Fruit fly (Drosophila melanogaster) whole organism, embryonic: Measurements from ENCODE around the gene mxt.

Experiments used
- ATbp ChIP-seq: fragments of 200-800 bp; sonication (Bioruptor generic); optimal IDR thresholded peaks from 2 replicates; lab custom pipeline; 2017; ENCODE audit warnings: missing biosample characterization, mild to moderate bottlenecking, missing genetic modification characterization, missing genetic modification reagents
- Asciz ChIP-seq: fragments of 200-800 bp; sonication (Bioruptor generic); optimal IDR thresholded peaks from 2 replicates; lab custom pipeline; 2017; ENCODE audit warnings: missing biosample characterization, mild to moderate bottlenecking, missing genetic modification characterization, missing genetic modification reagents
- Atf3 ChIP-seq: fragments of 200-800 bp; sonication (Bioruptor generic); optimal IDR thresholded peaks from 3 replicates; lab custom pipeline; 2016; ENCODE audit warnings: missing biosample characterization, missing genetic modification characterization
- CG10565 ChIP-seq: fragments of 200-800 bp; sonication (Bioruptor generic); optimal IDR thresholded peaks from 3 replicates; lab custom pipeline; 2016; ENCODE audit warnings: missing biosample characterization, mild to moderate bottlenecking, missing genetic modification characterization
- CG10979 ChIP-seq: fragments of 200-800 bp; sonication (Bioruptor generic); optimal IDR thresholded peaks from 2 replicates; lab custom pipeline; 2018; ENCODE audit warnings: missing biosample characterization, mild to moderate bottlenecking, missing genetic modification characterization, moderate library complexity
- CG12155 ChIP-seq: fragments of 200-800 bp; sonication (Bioruptor generic); optimal IDR thresholded peaks from 3 replicates; lab custom pipeline; 2016; ENCODE audit warnings: missing biosample characterization, missing genetic modification characterization
- CG15011 ChIP-seq: fragments of 200-800 bp; sonication (Bioruptor generic); optimal IDR thresholded peaks from 3 replicates; lab custom pipeline; 2018; ENCODE audit warnings: missing biosample characterization, mild to moderate bottlenecking, missing genetic modification characterization
- CG15696 ChIP-seq: fragments of 200-800 bp; sonication (Bioruptor generic); optimal IDR thresholded peaks from 2 replicates; lab custom pipeline; 2019; ENCODE audit warnings: missing biosample characterization, mild to moderate bottlenecking, missing genetic modification characterization, moderate library complexity
- CG16779 ChIP-seq: fragments of 200-800 bp; sonication (Bioruptor generic); IDR thresholded peaks from 2 replicates; pipeline ENCODE4 v1.3.6; 2022; ENCODE audit warnings: missing biosample characterization, missing genetic modification characterization
- CG17359 ChIP-seq: fragments of 200-800 bp; sonication (Bioruptor generic); optimal IDR thresholded peaks from 3 replicates; lab custom pipeline; 2018; ENCODE audit warnings: missing biosample characterization, mild to moderate bottlenecking, missing genetic modification characterization, moderate library complexity
- CG2889 ChIP-seq: fragments of 200-800 bp; sonication (Bioruptor generic); IDR thresholded peaks from 3 replicates; pipeline ENCODE4 v1.3.6; 2022; ENCODE audit warnings: missing biosample characterization, missing genetic modification characterization
- CG30431 ChIP-seq: fragments of 200-800 bp; sonication (Bioruptor generic); optimal IDR thresholded peaks from 2 replicates; lab custom pipeline; 2017; ENCODE audit warnings: missing biosample characterization, missing genetic modification characterization
- CG32772 ChIP-seq: fragments of 200-800 bp; sonication (Bioruptor generic); IDR thresholded peaks from 2 replicates; pipeline ENCODE4 v1.3.6; 2022; ENCODE audit warnings: missing biosample characterization, missing genetic modification characterization
- CG33557 ChIP-seq: fragments of 200-800 bp; sonication (Bioruptor generic); optimal IDR thresholded peaks from 2 replicates; lab custom pipeline; 2019; ENCODE audit warnings: missing biosample characterization, mild to moderate bottlenecking, missing genetic modification characterization, moderate library complexity
- CG3995 ChIP-seq: fragments of 200-800 bp; sonication (Bioruptor generic); optimal IDR thresholded peaks from 3 replicates; lab custom pipeline; 2016; ENCODE audit warnings: missing biosample characterization, missing genetic modification characterization
- CG4282 ChIP-seq: fragments of 200-800 bp; sonication (Bioruptor generic); optimal IDR thresholded peaks from 2 replicates; lab custom pipeline; 2016; ENCODE audit warnings: missing biosample characterization, missing genetic modification characterization
- CG4328 ChIP-seq: fragments of 200-800 bp; sonication (Bioruptor generic); optimal IDR thresholded peaks from 3 replicates; lab custom pipeline; 2017; ENCODE audit warnings: missing biosample characterization, missing genetic modification reagents, missing genetic modification characterization
- CG43689 ChIP-seq: fragments of 200-800 bp; sonication (Bioruptor generic); IDR thresholded peaks from 2 replicates; pipeline ENCODE4 v1.3.6; 2022; ENCODE audit warnings: missing biosample characterization, missing genetic modification characterization
- CG6254 ChIP-seq: fragments of 200-800 bp; sonication (Bioruptor generic); optimal IDR thresholded peaks from 3 replicates; lab custom pipeline; 2017; ENCODE audit warnings: mild to moderate bottlenecking, missing biosample characterization, missing genetic modification reagents, missing genetic modification characterization
- CG6272 ChIP-seq: fragments of 200-800 bp; sonication (Bioruptor generic); IDR thresholded peaks from 2 replicates; pipeline ENCODE4 v1.3.6; 2022; ENCODE audit warnings: missing biosample characterization, missing genetic modification characterization
- Deaf1 ChIP-seq: fragments of 200-800 bp; optimal IDR thresholded peaks from 3 replicates; lab custom pipeline; 2019; ENCODE audit warnings: missing biosample characterization, mild to moderate bottlenecking, missing genetic modification characterization, moderate library complexity
- E2f1 ChIP-seq: fragments of 200-800 bp; sonication (Bioruptor generic); IDR thresholded peaks from 2 replicates; pipeline ENCODE4 v1.3.6; 2022; ENCODE audit warnings: missing biosample characterization, missing genetic modification characterization
- Ets97D ChIP-seq: fragments of 200-800 bp; sonication (Bioruptor generic); optimal IDR thresholded peaks from 3 replicates; lab custom pipeline; 2016; ENCODE audit warnings: missing biosample characterization, missing genetic modification characterization
- Fer2 ChIP-seq: fragments of 200-800 bp; sonication (Bioruptor generic); optimal IDR thresholded peaks from 2 replicates; lab custom pipeline; 2018; ENCODE audit warnings: missing biosample characterization, mild to moderate bottlenecking, missing genetic modification characterization, moderate library complexity
- Meics ChIP-seq: fragments of 200-800 bp; sonication (Bioruptor generic); optimal IDR thresholded peaks from 2 replicates; lab custom pipeline; 2017; ENCODE audit warnings: missing biosample characterization, mild to moderate bottlenecking, missing genetic modification characterization
- NK7.1 ChIP-seq: fragments of 200-800 bp; sonication (Bioruptor generic); optimal IDR thresholded peaks from 3 replicates; lab custom pipeline; 2016; ENCODE audit warnings: missing biosample characterization, missing genetic modification characterization
- Pdp1 ChIP-seq, 2 experiments: fragments of 200-800 bp; sonication (Bioruptor generic); optimal IDR thresholded peaks; 3 replicates each; lab custom pipeline; 2016; ENCODE audit warnings: missing biosample characterization in 2 of 2, missing genetic modification characterization in 2 of 2, mild to moderate bottlenecking in 1 of 2, moderate library complexity in 1 of 2
- Scr ChIP-seq: fragments of 200-800 bp; sonication (Bioruptor generic); IDR thresholded peaks from 2 replicates; pipeline ENCODE4 v1.3.6; 2022; ENCODE audit warnings: missing biosample characterization, missing genetic modification characterization; ENCODE audit not compliant: partially characterized antibody
- Side ChIP-seq: fragments of 200-800 bp; sonication (Bioruptor generic); optimal IDR thresholded peaks from 2 replicates; lab custom pipeline; 2016; ENCODE audit warnings: missing biosample characterization, missing genetic modification characterization
- Sry-β ChIP-seq: fragments of 200-800 bp; sonication (Bioruptor generic); optimal IDR thresholded peaks from 2 replicates; lab custom pipeline; 2018; ENCODE audit warnings: missing biosample characterization, mild to moderate bottlenecking, missing genetic modification characterization, moderate library complexity
- ato ChIP-seq: fragments of 200-800 bp; sonication (Bioruptor generic); IDR thresholded peaks from 2 replicates; pipeline ENCODE4 v1.3.6; 2022; ENCODE audit warnings: missing biosample characterization, missing genetic modification characterization; ENCODE audit not compliant: partially characterized antibody
- cas ChIP-seq: fragments of 200-800 bp; sonication (Bioruptor generic); IDR thresholded peaks from 2 replicates; pipeline ENCODE4 v1.3.6; 2022; ENCODE audit warnings: missing biosample characterization, missing genetic modification characterization
- chn ChIP-seq: fragments of 200-800 bp; sonication (Bioruptor generic); optimal IDR thresholded peaks from 2 replicates; lab custom pipeline; 2016; ENCODE audit warnings: missing biosample characterization, missing genetic modification characterization
- esg ChIP-seq: fragments of 200-800 bp; sonication (Bioruptor generic); conservative IDR thresholded peaks from 2 replicates; pipeline ENCODE4 v1.3.6; 2022; ENCODE audit warnings: missing biosample characterization, missing genetic modification characterization
- eve ChIP-seq, 2 experiments: fragments of >200 bp; optimal IDR thresholded peaks; 2 replicates each; lab custom pipeline; 2017; ENCODE audit warnings: missing biosample characterization in 2 of 2, missing genetic modification characterization in 2 of 2
- fru ChIP-seq: fragments of >200 bp; optimal IDR thresholded peaks from 2 replicates; lab custom pipeline; 2017
- fu2 ChIP-seq: fragments of 200-800 bp; sonication (Bioruptor generic); optimal IDR thresholded peaks from 2 replicates; lab custom pipeline; 2016; ENCODE audit warnings: missing biosample characterization, missing genetic modification characterization
- grau ChIP-seq: fragments of 200-800 bp; optimal IDR thresholded peaks from 3 replicates; lab custom pipeline; 2019; ENCODE audit warnings: missing biosample characterization, mild to moderate bottlenecking, missing genetic modification characterization, moderate library complexity
- lab ChIP-seq: fragments of 200-800 bp; sonication (Bioruptor generic); optimal IDR thresholded peaks from 3 replicates; lab custom pipeline; 2017; ENCODE audit warnings: missing biosample characterization, missing genetic modification characterization, mild to moderate bottlenecking, moderate library complexity, missing genetic modification reagents
- lmd ChIP-seq: fragments of 200-800 bp; sonication (Bioruptor generic); IDR thresholded peaks from 2 replicates; pipeline ENCODE4 v1.3.6; 2022; ENCODE audit warnings: missing biosample characterization, missing genetic modification characterization
- mld ChIP-seq: fragments of 200-800 bp; sonication (Bioruptor generic); IDR thresholded peaks from 3 replicates; pipeline ENCODE4 v1.3.6; 2022; ENCODE audit warnings: missing biosample characterization, missing genetic modification characterization; ENCODE audit not compliant: partially characterized antibody
- pan ChIP-seq, 4 experiments: fragments of >200 bp in 3 of 4; fragments of 200-800 bp in 1 of 4; sonication (Bioruptor generic) in 1 of 4; optimal IDR thresholded peaks in 3 of 4; IDR thresholded peaks in 1 of 4; 2 replicates each; pipeline versions ENCODE4 v1.3.6 to Lab custom; 2017 to 2022; ENCODE audit warnings: missing biosample characterization in 2 of 4, missing genetic modification characterization in 2 of 4, mixed read lengths in 1 of 4
- pho ChIP-seq: fragments of 200-800 bp; sonication (Bioruptor generic); optimal IDR thresholded peaks from 2 replicates; lab custom pipeline; 2016; ENCODE audit warnings: missing biosample characterization, missing genetic modification characterization
- pnt ChIP-seq: fragments of 200-800 bp; sonication (Bioruptor generic); optimal IDR thresholded peaks from 3 replicates; lab custom pipeline; 2016; ENCODE audit warnings: missing biosample characterization, missing genetic modification characterization
- row ChIP-seq: fragments of 200-800 bp; sonication (Bioruptor generic); IDR thresholded peaks from 3 replicates; pipeline ENCODE4 v1.3.6; 2022; ENCODE audit warnings: missing biosample characterization, missing genetic modification characterization
- sens ChIP-seq: fragments of 200-800 bp; sonication (Bioruptor generic); peaks from one replicate; lab custom pipeline; 2016; ENCODE audit warnings: missing biosample characterization, missing genetic modification characterization
- shn ChIP-seq: fragments of 200-800 bp; sonication (Bioruptor generic); optimal IDR thresholded peaks from 3 replicates; lab custom pipeline; 2016; ENCODE audit warnings: missing biosample characterization, missing genetic modification characterization
- zf30C ChIP-seq: fragments of 200-800 bp; sonication (Bioruptor generic); optimal IDR thresholded peaks from 3 replicates; lab custom pipeline; 2018; ENCODE audit warnings: missing biosample characterization, mild to moderate bottlenecking, missing genetic modification characterization
- zfh2 ChIP-seq: fragments of 200-800 bp; sonication (Bioruptor generic); optimal IDR thresholded peaks from 2 replicates; lab custom pipeline; 2016; ENCODE audit warnings: missing biosample characterization, missing genetic modification characterization

mxt gene

DNA sequence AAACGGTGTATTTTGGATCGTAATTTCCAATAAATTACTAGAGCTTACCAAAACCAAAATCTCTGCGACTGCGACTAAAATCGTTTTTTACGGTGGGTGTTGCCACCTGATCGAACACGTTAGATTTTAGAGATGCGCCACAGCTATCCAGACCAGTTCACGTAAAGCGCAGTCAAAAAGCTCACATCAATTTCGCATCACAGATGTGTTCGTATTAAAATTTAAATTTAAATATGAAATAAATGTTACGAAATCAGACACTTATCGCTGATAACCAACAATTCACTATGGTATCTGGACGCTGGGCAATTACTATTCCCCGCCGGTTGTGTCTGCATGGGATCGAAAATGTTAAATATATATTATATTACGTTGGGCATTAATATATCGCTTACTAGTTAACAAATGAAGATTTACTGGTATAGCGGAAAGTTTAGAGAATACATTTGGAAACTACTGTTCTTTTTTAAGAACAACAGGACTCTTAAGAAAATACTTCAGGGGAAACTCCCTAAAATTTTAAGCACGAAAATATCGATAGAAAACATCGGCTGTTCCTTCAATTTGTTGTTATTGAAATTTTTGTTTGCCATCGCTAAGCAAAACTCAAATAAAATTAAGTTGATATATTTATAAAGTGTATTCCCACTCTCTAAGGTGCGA is at the start of gene mxt, which contains the start of gene CG11927 (continued):
- TF ChIP-seq CG12155 (GFP tag; lab: Kevin White, UChicago): peak; percentile 71
- no peak for TF ChIP-seq CG15011 (GFP tag; lab: Kevin White, UChicago)
- peak; percentile 92 for TF ChIP-seq Scr (GFP tag; lab: Robert Waterston, UW)
- TF ChIP-seq E2f1 (GFP tag; lab: Robert Waterston, UW): no peak
- TF ChIP-seq CG3995 (GFP tag; lab: Kevin White, UChicago): peak; percentile 68
- no peak for TF ChIP-seq eve (GFP tag; optimal IDR thresholded peaks at IDR 0.05; lab: Kevin White, UChicago)
- peak; percentile 90 for TF ChIP-seq sens (GFP tag; lab: Kevin White, UChicago)
- TF ChIP-seq CG4282: no peak
- TF ChIP-seq row (GFP tag; lab: Robert Waterston, UW): peak; percentile 80
- peak; percentile 52 for TF ChIP-seq chn
- peak; percentile 20 for TF ChIP-seq CG30431 (GFP tag; lab: Kevin White, UChicago)
- TF ChIP-seq pho: peak; percentile 45
- peak; percentile 30; the same call in 1 of the 2 replicates for TF ChIP-seq esg
- TF ChIP-seq Fer2 (tag; lab: Kevin White, UChicago): peak; percentile 12
- TF ChIP-seq CG43689: no peak
- no peak for TF ChIP-seq CG6254
- no peak for TF ChIP-seq fru (lab: Kevin White, UChicago)
- no peak for TF ChIP-seq lmd (GFP tag; lab: Robert Waterston, UW)
- TF ChIP-seq mld: peak; percentile 88; the same call in 2 of the 3 replicates
- no peak for TF ChIP-seq NK7.1 (GFP tag; lab: Kevin White, UChicago)
- TF ChIP-seq CG10565 (GFP tag; lab: Kevin White, UChicago): no peak
- TF ChIP-seq pan (optimal IDR thresholded peaks at IDR 0.05; lab: Kevin White, UChicago): no peak
- peak in 1 of 2 experiments; percentile 68 for TF ChIP-seq pan (GFP tag; optimal IDR thresholded peaks at IDR 0.05 in 1 of 2, IDR thresholded peaks at IDR 0.05 in 1 of 2)
- peak; percentile 8 for TF ChIP-seq CG4328 (GFP tag; lab: Kevin White, UChicago)
- 0 out of 2 replicates have a peak, but pooled peaks have one; percentile 26 for TF ChIP-seq CG32772 (GFP tag; lab: Robert Waterston, UW)
- no peak for TF ChIP-seq CG16779 (GFP tag; lab: Robert Waterston, UW)
- TF ChIP-seq shn (GFP tag; lab: Kevin White, UChicago): peak; percentile 49
- no peak for TF ChIP-seq CG2889
- no peak for TF ChIP-seq CG33557
- TF ChIP-seq ATbp: no peak
- peak; percentile 24 for TF ChIP-seq fu2 (GFP tag; lab: Kevin White, UChicago)
- TF ChIP-seq Atf3 (GFP tag; lab: Kevin White, UChicago): peak; percentile 12
- TF ChIP-seq pnt (GFP tag; lab: Kevin White, UChicago): peak; percentile 56
- 0 out of 2 replicates have a peak, but pooled peaks have one; percentile 30 for TF ChIP-seq cas (GFP tag; lab: Robert Waterston, UW)
- peak; percentile 23 for TF ChIP-seq CG15696
- no peak for TF ChIP-seq Side
- TF ChIP-seq Deaf1 (tag; lab: Kevin White, UChicago): no peak
- TF ChIP-seq CG17359 (tag; lab: Kevin White, UChicago): peak; percentile 8
- peak; percentile 88 for TF ChIP-seq Sry-β (GFP tag; lab: Kevin White, UChicago)
- no peak for TF ChIP-seq lab (GFP tag; lab: Kevin White, UChicago)
- TF ChIP-seq ato: peak; percentile 58; the same call in 1 of the 2 replicates
- TF ChIP-seq Pdp1 (GFP tag; optimal IDR thresholded peaks at IDR 0.05; lab: Kevin White, UChicago): peak in 1 of 2 experiments; percentile 30
- no peak for TF ChIP-seq Asciz (GFP tag; lab: Kevin White, UChicago)
- TF ChIP-seq Ets97D (GFP tag; lab: Kevin White, UChicago): peak; percentile 41
- no peak for TF ChIP-seq CG10979
- TF ChIP-seq Meics (GFP tag; lab: Kevin White, UChicago): peak; percentile 40
- TF ChIP-seq zf30C (GFP tag; lab: Kevin White, UChicago): no peak
- TF ChIP-seq CG6272 (GFP tag; lab: Robert Waterston, UW): peak; percentile 55; the same call in 1 of the 2 replicates
- peak; percentile 47 for TF ChIP-seq grau (tag; lab: Kevin White, UChicago)
- peak; percentile 65 for TF ChIP-seq zfh2 (GFP tag; lab: Kevin White, UChicago)
